Fruit fly (Drosophila melanogaster): Measurements from ENCODE around the gene CG15824.
A peak's percentile ranks its signal among the peaks of the same experiment; 100 is the strongest.

The CG15824 gene

DNA sequence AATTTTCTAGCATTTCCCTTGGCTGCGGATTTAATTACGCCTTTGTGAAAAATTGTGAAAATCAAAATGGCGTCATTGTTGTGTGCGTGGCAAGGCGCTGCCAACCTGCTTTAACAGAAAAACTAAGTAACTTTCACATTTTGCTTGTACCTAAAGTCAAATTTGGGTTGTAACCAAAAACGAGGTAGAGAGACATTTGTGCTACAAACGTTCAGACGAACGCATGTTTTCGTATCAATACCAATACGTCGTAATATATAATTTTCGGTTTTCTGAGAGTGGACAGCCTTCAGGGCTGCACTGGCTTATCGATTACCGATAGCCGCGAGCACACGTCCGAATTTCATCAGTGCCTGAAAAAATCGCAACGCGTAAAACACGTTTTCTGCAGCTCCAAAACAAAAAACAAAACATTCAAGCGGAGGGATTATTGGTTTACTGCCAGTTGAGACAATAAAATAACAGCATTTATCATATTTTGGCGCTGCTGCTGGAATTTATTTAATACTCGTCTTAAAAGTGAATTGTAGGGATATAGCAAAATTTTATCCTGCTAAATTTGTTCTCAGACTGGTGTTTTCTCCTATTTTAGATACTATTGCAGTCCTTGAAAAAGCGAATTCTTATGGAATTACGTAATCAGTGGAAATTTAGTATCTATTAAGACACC, 14.1 kb downstream of the CG15824 start:
- TF ChIP-seq CG8478 (optimal IDR thresholded peaks at IDR 0.05) (no peak), CTCF (optimal IDR thresholded peaks at IDR 0.05) (peak in 1 of 2 experiments; percentile 43)

DNA sequence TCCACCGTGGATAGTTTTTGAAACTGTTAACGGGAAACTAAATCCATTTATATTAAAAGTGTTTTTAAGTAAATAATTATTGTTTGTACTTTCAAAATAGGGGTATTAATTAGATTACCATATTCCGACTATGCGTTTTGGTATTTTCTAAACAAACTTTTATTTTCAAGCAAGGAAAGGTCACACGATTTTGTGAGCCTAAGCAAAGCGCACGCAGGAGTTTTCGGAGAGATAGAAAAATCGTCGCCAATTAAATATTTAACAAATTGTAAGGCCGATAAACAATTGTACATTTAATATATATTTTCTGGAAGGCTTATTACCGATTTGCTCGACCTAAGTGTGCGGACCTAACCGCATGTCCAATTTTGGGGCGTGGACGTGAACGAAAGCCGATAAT, 14.7 kb downstream of the CG15824 start, which contains the start of gene PNUTS:
PNUTS (plus strand) TSS at position 181 of the 400 bp plus-strand sequence.
- no peak for TF ChIP-seq CG8478 (optimal IDR thresholded peaks at IDR 0.05)
- no peak for TF ChIP-seq CTCF (optimal IDR thresholded peaks at IDR 0.05)

DNA sequence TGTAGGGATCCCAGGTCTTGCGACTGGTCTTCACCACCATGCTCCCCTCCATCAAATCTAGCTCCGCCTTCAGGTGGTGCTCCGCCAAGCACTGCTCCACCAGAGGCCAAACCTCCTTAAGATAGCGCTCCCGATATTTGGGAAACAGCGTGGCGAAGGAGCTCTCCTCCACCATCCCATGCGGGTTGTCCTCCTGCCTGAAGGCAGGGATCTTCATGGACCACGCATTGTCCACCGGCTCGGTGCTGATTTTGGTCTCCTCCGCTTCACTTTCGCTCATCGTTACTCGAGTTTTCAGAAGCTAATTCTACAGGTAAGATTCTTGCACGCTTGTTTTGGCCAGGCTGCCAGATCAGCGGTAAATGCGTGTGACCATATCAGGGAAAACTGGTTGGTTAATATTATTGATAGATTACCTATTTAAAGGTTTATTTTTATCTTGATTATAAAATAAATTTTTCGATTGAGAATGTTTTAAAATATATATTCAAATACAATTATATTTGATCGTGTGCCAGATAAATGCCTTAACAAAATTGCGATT, 15.4 kb downstream of the CG15824 start, which contains the start of gene dbe:
dbe (minus strand) TSS at position 361 of the 544 bp plus-strand sequence.
- TF ChIP-seq CG8478 (optimal IDR thresholded peaks at IDR 0.05) (no peak), CTCF (optimal IDR thresholded peaks at IDR 0.05) (no peak)

DNA sequence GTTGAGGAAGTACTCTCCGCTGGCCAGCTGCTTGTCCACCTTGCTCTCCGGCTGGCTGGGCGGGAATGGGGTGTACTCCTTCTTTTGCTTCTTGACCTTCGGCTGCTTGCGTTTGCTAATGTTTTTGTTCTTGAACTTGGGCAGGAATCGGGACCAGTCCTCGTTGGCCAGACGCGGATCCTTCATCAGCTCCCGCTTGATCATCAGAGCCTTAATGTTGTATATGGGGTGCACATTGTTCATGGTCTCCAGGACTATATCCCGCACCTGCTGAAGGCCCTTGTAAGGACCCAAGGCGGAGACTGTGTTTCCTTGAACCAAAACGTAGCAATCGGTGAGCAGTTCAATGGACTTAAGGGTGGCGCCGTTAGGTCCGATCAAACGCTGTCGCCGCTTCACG, 16.0 kb downstream of the CG15824 start:
- no peak for TF ChIP-seq CTCF (optimal IDR thresholded peaks at IDR 0.05)
- TF ChIP-seq CG8478 (optimal IDR thresholded peaks at IDR 0.05) = no peak

DNA sequence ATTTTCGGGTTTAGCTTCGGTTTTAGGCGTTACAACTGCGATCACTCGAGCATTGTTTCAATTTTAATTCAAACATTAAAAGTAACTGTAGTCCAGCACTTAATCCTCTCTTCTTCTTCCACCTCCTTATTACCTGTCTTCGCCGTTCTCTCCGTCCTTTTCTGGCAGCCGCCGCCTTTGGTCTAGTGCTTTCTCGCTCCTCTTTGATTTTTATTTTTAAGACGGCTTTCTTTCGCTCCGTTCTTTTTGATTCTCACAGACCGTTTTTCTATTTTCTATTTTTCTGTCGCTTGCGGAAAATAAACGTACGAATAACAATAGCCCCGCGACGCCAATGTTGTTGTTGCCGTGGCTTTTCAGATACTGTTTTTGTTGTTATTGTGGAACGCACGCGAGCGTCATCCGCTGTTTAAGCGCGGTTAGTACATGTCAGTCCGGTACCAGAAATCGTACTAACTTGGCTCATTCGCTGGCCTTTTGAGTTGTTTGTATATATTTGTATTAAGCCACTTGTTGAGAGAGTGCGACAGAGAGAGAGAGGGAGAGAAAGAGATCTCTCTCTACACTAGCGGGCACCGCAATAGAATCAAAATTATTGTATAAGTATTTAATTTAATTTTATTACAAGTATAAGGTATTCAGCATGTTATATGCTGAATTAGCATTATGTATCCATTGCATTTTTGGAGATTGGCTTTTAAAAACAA, 16.9 kb downstream of the CG15824 start, which contains the start of gene aru:
aru (minus strand) TSS at position 456 of the 707 bp plus-strand sequence.
- no peak for TF ChIP-seq CG8478 (optimal IDR thresholded peaks at IDR 0.05)
- TF ChIP-seq CTCF (optimal IDR thresholded peaks at IDR 0.05) = no peak

DNA sequence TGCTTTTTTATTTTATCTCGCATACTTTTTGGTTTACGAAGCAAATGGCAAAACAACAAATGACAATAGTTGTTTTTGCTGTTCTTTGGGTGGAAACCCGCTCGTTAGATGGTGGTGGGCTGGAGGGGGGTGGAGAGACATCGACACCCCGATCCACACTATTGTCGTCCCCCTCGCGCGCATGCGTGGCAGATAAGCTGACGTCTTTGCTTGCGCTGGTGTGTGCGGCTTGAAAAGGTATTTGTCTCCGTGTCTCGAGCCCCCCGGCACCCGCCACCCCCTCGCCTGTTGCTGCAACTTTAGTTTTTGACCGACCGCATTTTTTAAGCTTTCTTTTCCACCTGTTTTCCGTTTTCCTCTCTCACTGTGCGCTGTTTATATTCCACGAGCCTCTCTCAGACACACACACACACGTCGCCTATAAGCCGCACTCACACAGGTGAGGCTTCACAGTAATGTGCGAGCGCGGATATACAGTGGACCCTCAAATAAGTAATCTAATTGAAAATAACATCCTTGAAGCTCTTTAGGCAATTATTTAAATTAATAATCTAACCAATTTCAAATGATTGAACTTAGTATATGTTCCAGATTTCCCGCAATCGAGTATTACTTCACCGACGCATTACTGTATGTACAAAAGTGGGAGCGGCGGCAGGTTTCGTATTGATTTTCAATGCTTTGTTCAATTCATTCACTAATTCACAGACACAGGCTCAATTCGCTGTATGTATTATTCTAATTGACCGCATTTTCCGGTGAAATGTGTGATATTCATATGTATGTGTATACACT, 17.8 kb downstream of the CG15824 start:
- TF ChIP-seq CG8478 (optimal IDR thresholded peaks at IDR 0.05) (no peak), CTCF (optimal IDR thresholded peaks at IDR 0.05) (no peak)

DNA sequence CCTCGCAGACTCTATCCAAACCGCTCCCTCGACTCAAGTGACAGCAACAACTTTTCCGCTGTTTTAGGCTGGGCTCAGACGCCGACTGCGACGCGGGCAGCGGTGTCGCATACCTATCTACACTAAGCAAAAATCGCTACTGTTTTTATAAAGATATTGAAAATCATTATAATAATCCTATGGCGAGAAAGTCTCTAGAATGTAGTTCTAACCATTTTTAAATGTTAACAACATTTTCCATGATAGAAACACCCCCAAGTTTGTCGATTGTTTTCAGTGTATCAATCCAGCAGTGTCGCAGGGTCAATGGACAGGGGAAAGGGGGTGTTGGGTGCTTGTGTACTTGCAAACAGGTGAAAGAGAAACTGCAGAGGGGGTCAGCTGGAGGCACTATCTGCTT, 19.1 kb downstream of the CG15824 start:
- TF ChIP-seq CTCF (optimal IDR thresholded peaks at IDR 0.05) = no peak
- TF ChIP-seq CG8478 (optimal IDR thresholded peaks at IDR 0.05) = no peak

DNA sequence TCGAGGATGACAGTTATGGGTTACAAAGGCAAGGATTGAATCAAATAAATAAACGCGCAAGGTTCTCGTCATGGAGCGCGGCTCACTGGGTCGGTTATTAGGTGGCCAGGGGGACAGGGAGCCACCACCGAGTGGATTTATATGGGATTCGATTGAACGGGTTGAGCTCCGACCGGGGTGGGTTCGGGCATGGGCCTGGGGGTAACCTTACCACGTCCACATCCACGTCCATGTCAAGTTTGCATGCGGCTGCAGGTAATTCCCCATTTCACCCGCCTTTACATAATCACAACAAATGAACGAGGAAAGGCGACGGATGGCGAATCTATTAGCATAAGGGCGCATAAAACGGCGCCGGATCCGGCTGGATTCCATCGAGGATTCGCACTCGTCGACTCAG, 25.0 kb downstream of the CG15824 start, which contains the start of gene CG13950:
CG13950 (plus strand) TSS at position 301 of the 400 bp plus-strand sequence.
- TF ChIP-seq CG8478 (optimal IDR thresholded peaks at IDR 0.05) (no peak), CTCF (optimal IDR thresholded peaks at IDR 0.05) (no peak)

DNA sequence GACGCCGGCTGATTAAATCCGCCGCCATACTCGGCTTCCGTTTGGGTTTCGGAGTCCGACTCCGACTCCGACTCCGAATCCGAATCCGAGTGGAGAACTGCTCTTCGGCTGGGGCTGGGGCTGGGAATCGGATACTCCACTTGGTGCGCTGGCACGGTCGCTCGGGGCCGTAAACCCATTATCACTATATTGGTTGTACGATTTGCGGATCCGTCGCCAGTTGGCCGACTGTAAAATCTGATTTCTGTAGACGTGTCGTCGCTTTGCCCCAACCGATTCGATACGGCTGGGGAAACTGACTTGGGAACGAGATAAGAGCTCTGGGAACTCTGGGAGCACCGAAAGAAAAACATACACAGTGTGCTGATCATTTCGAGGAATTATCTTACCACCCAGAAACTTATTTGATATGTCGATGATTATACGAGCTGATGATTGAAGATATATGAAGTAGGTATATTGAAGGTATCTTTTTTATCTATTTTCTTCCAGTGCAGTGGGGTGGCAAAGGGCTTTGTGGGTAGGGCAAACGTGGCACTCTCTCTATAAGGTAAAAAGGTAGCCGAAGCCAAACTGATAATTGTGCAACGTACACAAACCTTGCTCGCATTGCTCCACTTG, 26.9 kb downstream of the CG15824 start:
- TF ChIP-seq CG8478 (optimal IDR thresholded peaks at IDR 0.05) = no peak
- no peak for TF ChIP-seq CTCF (optimal IDR thresholded peaks at IDR 0.05)

DNA sequence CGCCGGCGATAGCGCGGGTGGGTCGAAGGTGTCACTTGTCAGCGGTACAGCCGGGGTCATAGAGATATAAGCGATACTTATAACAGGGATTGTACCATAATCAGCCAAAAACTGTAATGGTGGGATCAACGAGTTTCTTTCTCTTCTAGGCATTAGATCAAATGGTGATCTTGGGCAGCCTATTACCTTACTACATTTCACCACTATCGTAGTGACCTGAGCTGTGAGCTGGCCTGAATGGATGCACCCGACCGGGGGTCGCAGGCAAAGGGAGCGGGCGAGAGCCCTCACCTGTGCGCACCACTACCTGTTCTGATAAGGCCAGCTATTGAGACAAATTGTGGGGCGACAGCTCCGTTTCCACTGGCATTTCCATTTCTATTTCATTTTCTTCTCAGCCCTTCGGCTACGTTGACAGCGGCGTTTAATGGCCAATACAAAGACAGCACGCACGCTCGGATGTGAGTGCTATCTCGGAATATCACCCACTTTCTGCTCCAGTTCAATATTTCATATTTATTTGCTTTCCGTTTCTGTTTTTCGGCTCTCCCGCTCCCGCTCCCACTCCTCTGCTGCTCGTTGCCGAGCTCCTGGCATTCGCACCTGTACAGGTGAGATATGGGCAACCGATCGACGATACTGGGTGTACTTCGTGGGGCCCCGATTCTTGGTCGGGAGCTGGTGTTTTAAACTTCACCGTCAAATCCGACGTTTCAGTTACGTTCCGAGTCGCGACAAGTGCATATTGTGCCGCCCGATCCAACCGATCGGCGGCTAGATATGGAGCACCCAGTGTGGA, 28.1 kb downstream of the CG15824 start:
- no peak for TF ChIP-seq CG8478 (optimal IDR thresholded peaks at IDR 0.05)
- peak in 1 of 2 experiments; percentile 1 for TF ChIP-seq CTCF (optimal IDR thresholded peaks at IDR 0.05)

DNA sequence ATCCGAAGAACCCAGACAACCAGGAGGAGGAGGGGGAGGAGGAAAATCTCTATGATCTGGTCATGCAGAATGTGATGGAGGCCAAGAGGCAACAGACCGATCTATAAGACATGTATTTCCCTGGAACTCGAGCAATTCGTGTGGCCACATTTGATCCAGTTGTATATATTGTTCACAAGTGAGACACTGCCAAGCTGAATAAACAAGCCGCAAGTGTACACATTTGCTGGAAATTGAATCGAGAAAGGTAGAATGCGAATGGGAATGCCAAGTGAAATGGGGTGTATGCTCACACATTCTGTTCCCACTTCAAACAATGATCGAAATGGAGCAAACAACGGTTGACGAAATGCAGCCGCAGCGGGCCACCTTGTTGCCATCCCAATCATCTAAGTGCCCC, 28.9 kb downstream of the CG15824 start:
- TF ChIP-seq CG8478 (optimal IDR thresholded peaks at IDR 0.05) (no peak), CTCF (optimal IDR thresholded peaks at IDR 0.05) (no peak)

DNA sequence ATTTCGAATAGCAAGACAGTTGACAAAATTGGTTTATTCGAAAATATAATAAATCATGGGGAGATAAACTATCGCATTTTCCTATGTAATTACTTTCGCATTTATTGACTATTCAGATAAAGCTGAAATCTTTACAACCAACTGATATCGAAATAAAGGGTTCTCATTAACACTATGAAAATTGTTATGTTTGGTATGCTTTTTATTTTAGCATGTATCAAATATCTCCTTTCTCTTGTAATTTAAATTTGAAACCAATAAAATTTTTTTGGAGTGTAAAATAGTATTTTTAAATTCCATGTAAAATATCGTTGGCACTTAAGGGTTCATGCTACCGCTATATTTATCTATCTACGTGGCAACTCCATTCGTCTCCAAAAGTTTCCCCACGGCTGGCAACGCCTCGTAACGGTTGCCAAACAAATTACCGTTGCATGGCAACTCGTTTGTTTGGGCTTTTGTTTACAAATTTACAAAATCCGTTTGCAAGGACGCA, 29.8 kb downstream of the CG15824 start, which contains the start of gene CG13949:
CG13949 (plus strand) TSS at position 286 of the 496 bp plus-strand sequence.
- TF ChIP-seq CG8478 (optimal IDR thresholded peaks at IDR 0.05) (no peak), CTCF (optimal IDR thresholded peaks at IDR 0.05) (peak; percentile 59 to 78)

DNA sequence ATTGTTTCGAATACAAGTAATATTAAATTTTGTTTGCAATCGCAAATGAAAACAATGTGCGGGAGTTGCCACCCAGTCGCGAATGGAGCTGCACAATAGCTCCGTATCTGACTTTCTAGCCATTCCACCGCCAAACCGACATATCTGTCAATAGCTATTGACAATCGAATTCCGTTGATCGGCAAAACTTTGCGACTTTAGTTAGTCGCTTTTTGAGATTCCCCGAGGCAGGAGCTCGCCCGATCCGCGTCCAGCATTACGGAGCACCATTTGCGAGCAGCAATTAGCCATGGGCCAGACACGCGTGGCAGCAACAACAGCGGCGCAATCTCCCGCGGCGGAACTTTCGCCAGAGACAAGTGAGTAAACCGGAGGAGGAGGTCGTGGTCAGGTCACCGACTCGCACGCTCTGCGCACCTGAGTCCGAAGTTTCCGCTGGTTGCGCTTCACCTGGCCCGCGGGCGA, 32.3 kb downstream of the CG15824 start, which contains the start of the genes CG4291 and kraken:
CG4291 (minus strand) TSS at position 84 of the 465 bp plus-strand sequence.
kraken (plus strand) TSS at position 122 of the 465 bp plus-strand sequence.
- TF ChIP-seq CG8478 (optimal IDR thresholded peaks at IDR 0.05) (no peak), CTCF (optimal IDR thresholded peaks at IDR 0.05) (peak in 1 of 2 experiments; percentile 39)

Measured in S2 (cell line).